Worm (Caenorhabditis elegans): ENCODE data around the gene tcc-1.

The tcc-1 gene

DNA sequence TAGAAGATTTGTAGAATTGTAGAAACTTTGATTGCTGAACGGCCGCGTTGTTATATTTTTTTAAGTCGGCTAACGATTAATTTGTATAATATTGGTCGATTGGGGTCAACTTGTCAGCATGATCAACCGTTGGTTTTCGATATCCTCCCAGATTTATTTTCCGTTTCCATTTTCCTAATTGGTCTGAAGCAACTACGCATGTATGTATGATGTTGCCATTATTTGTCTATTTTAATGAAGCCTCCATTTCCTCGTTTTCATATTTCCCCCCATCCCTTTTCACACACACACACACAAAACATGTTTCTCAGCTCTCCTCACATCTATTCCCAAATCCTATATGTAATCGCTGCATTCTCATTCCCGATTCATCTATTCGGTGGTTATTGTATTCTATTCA is 55.3 kb downstream of the tcc-1 start, which contains the start of gene srh-287:
TSS of gene srh-287 (plus strand) at position 301 of the 400 bp plus-strand sequence.
- no peak for TF ChIP-seq blmp-1 (tag; optimal IDR thresholded peaks at IDR 0.05; ENCODE audit: insufficient read depth)
- no peak for TF ChIP-seq R02D3.7 (tag; optimal IDR thresholded peaks at IDR 0.05)
- no peak for TF ChIP-seq nhr-129 (tag; optimal IDR thresholded peaks at IDR 0.05)
- no peak for TF ChIP-seq ceh-82 (tag; optimal IDR thresholded peaks at IDR 0.05)
- no peak for TF ChIP-seq aly-2 (tag; optimal IDR thresholded peaks at IDR 0.05)
- TF ChIP-seq egl-27 (tag; optimal IDR thresholded peaks at IDR 0.05) = no peak
- TF ChIP-seq nhr-12 (tag; optimal IDR thresholded peaks at IDR 0.05) = no peak
- no peak for TF ChIP-seq Y55F3AM.14 (GFP tag; optimal IDR thresholded peaks at IDR 0.05)
- TF ChIP-seq F13H6.1 (tag; optimal IDR thresholded peaks at IDR 0.05) = no peak
- no peak for TF ChIP-seq ztf-11 (tag; optimal IDR thresholded peaks at IDR 0.05)
- TF ChIP-seq nhr-11 (tag; optimal IDR thresholded peaks at IDR 0.05) = no peak
- TF ChIP-seq nhr-23 (tag; optimal IDR thresholded peaks at IDR 0.05) = no peak
- TF ChIP-seq lsy-2 (tag; optimal IDR thresholded peaks at IDR 0.05) = no peak
- TF ChIP-seq peb-1 (tag; optimal IDR thresholded peaks at IDR 0.05) = no peak
- no peak for TF ChIP-seq unc-39 (tag; optimal IDR thresholded peaks at IDR 0.05)
- no peak for TF ChIP-seq crh-2 (tag; optimal IDR thresholded peaks at IDR 0.05)
- no peak for TF ChIP-seq mbf-1 (tag; optimal IDR thresholded peaks at IDR 0.05)
- no peak for TF ChIP-seq ZK546.5 (tag; optimal IDR thresholded peaks at IDR 0.05)

DNA sequence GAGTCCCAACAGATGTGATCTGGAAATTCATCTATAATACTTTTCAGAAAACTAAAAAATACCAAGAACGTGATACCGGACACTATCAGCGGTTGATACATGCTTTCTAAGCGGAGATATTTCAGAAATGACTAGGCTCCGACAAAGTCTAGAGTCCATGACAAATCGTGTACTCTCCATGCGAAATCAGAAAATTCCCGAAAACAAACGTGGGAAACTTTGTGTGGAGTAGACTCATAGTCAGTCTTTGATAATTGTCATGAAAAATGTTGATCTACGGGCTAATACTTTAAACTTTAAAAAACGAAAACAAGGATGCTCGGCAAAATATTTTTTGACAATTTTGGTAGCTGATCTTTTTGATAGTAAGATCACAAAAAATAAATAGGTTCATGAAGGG is 57.0 kb downstream of the tcc-1 start, which contains the start of gene srx-18:
TSS of gene srx-18 (minus strand) at position 101 of the 400 bp plus-strand sequence.
- TF ChIP-seq ztf-1 (GFP tag; conservative IDR thresholded peaks at IDR 0.05) (no peak), nhr-25 (tag; optimal IDR thresholded peaks at IDR 0.05) (no peak), ceh-82 (tag; optimal IDR thresholded peaks at IDR 0.05) (no peak), elt-1 (tag; optimal IDR thresholded peaks at IDR 0.05) (no peak), ZK546.5 (tag; optimal IDR thresholded peaks at IDR 0.05) (no peak), unc-62 (GFP tag; optimal IDR thresholded peaks at IDR 0.05) (no peak), Y55F3AM.14 (GFP tag; optimal IDR thresholded peaks at IDR 0.05) (no peak), lin-11 (tag; optimal IDR thresholded peaks at IDR 0.05) (no peak), lin-39 (tag; optimal IDR thresholded peaks at IDR 0.05) (no peak), crh-2 (tag; optimal IDR thresholded peaks at IDR 0.05) (no peak), ceh-16 (tag; optimal IDR thresholded peaks at IDR 0.05) (no peak), nhr-6 (tag; optimal IDR thresholded peaks at IDR 0.05) (no peak), blmp-1 (tag; optimal IDR thresholded peaks at IDR 0.05; ENCODE audit: insufficient read depth) (no peak), fos-1 (tag; optimal IDR thresholded peaks at IDR 0.05) (no peak), mbf-1 (tag; optimal IDR thresholded peaks at IDR 0.05) (no peak)
